Worm (Caenorhabditis elegans) whole organism, L3 larva: ENCODE results near the gene spds-1.

ENCODE experiments used
- R02D3.7 ChIP-seq: fragments of 150-350 bp; optimal IDR thresholded peaks from 2 replicates; lab custom pipeline; 2014; ENCODE audit warnings: missing biosample characterization, missing genetic modification characterization
- ZK546.5 ChIP-seq: sonication (generic microtip); optimal IDR thresholded peaks from 2 replicates; lab custom pipeline; 2017; ENCODE audit warnings: missing biosample characterization, missing genetic modification characterization
- ceh-16 ChIP-seq: sonication (generic microtip); optimal IDR thresholded peaks from 2 replicates; lab custom pipeline; 2017; ENCODE audit warnings: missing biosample characterization, missing genetic modification characterization
- ceh-82 ChIP-seq: fragments of 150-350 bp; optimal IDR thresholded peaks from 2 replicates; lab custom pipeline; 2014; ENCODE audit warnings: missing biosample characterization, missing genetic modification characterization
- ceh-9 ChIP-seq: sonication (generic microtip); optimal IDR thresholded peaks from 2 replicates; lab custom pipeline; 2018; ENCODE audit warnings: missing biosample characterization, missing genetic modification characterization
- daf-12 ChIP-seq: fragments of 150-350 bp; optimal IDR thresholded peaks from 2 replicates; lab custom pipeline; 2014; ENCODE audit warnings: missing biosample characterization, missing genetic modification reagents, missing genetic modification characterization
- egl-5 ChIP-seq: fragments of 150-350 bp; optimal IDR thresholded peaks from 2 replicates; lab custom pipeline; 2017; ENCODE audit warnings: missing biosample characterization, missing genetic modification reagents, missing genetic modification characterization, inconsistent platforms
- elt-1 ChIP-seq: fragments of 150-350 bp; optimal IDR thresholded peaks from 2 replicates; lab custom pipeline; 2014; ENCODE audit warnings: missing biosample characterization, missing genetic modification characterization
- elt-2 ChIP-seq: sonication (generic microtip); optimal IDR thresholded peaks from 2 replicates; lab custom pipeline; 2016; ENCODE audit warnings: missing genetic modification reagents, mild to moderate bottlenecking, missing genetic modification characterization, missing compliant biosample characterization
- eor-1 ChIP-seq, 2 experiments: fragments of 150-350 bp; optimal IDR thresholded peaks; 2 replicates each; lab custom pipeline; 2014 to 2018; ENCODE audit warnings: missing biosample characterization in 2 of 2, missing genetic modification characterization in 2 of 2
- fkh-2 ChIP-seq: fragments of 150-350 bp; optimal IDR thresholded peaks from 2 replicates; lab custom pipeline; 2014; ENCODE audit warnings: missing biosample characterization, missing genetic modification reagents, missing genetic modification characterization
- fos-1 ChIP-seq: fragments of 150-350 bp; optimal IDR thresholded peaks from 2 replicates; lab custom pipeline; 2014; ENCODE audit warnings: missing biosample characterization, missing genetic modification characterization
- hmg-11 ChIP-seq: sonication (generic microtip); optimal IDR thresholded peaks from 2 replicates; lab custom pipeline; 2016; ENCODE audit warnings: missing genetic modification characterization, missing compliant biosample characterization
- jun-1 ChIP-seq: fragments of 150-350 bp; optimal IDR thresholded peaks from 2 replicates; lab custom pipeline; 2014; ENCODE audit warnings: missing biosample characterization, missing genetic modification reagents, missing genetic modification characterization
- lin-39 ChIP-seq: fragments of 150-350 bp; optimal IDR thresholded peaks from 2 replicates; lab custom pipeline; 2018; ENCODE audit warnings: missing biosample characterization, missing genetic modification reagents, missing genetic modification characterization
- mdl-1 ChIP-seq: fragments of 150-350 bp; optimal IDR thresholded peaks from 2 replicates; lab custom pipeline; 2014; ENCODE audit warnings: missing biosample characterization, missing genetic modification characterization
- nfya-1 ChIP-seq: sonication (generic microtip); optimal IDR thresholded peaks from 2 replicates; lab custom pipeline; 2017; ENCODE audit warnings: missing genetic modification characterization, mild to moderate bottlenecking, missing compliant biosample characterization, antibody characterized with exemption, moderate library complexity; ENCODE audit not compliant: insufficient read depth
- nhr-12 ChIP-seq: fragments of 150-350 bp; optimal IDR thresholded peaks from 2 replicates; lab custom pipeline; 2014; ENCODE audit warnings: missing biosample characterization, missing genetic modification characterization
- nhr-23 ChIP-seq: fragments of 150-350 bp; optimal IDR thresholded peaks from 2 replicates; lab custom pipeline; 2014; ENCODE audit warnings: missing biosample characterization, missing genetic modification reagents, missing genetic modification characterization
- nhr-237 ChIP-seq: fragments of 150-350 bp; optimal IDR thresholded peaks from 2 replicates; lab custom pipeline; 2014; ENCODE audit warnings: missing biosample characterization, missing genetic modification characterization
- nhr-25 ChIP-seq: sonication (generic microtip); optimal IDR thresholded peaks from 2 replicates; lab custom pipeline; 2017; ENCODE audit warnings: missing biosample characterization, missing genetic modification characterization
- nhr-28 ChIP-seq: fragments of 150-350 bp; optimal IDR thresholded peaks from 2 replicates; lab custom pipeline; 2014; ENCODE audit warnings: missing biosample characterization, missing genetic modification characterization
- nhr-43 ChIP-seq: sonication (generic microtip); optimal IDR thresholded peaks from 2 replicates; lab custom pipeline; 2016; ENCODE audit warnings: mild to moderate bottlenecking, missing genetic modification characterization, missing compliant biosample characterization; ENCODE audit not compliant: poor library complexity, severe bottlenecking
- nhr-67 ChIP-seq: fragments of 150-350 bp; optimal IDR thresholded peaks from 2 replicates; lab custom pipeline; 2014; ENCODE audit warnings: missing biosample characterization, missing genetic modification characterization
- nhr-76 ChIP-seq: fragments of 150-350 bp; sonication (generic microtip); optimal IDR thresholded peaks from 5 replicates; lab custom pipeline; 2014; ENCODE audit warnings: missing biosample characterization, missing genetic modification characterization
- nhr-77 ChIP-seq: fragments of 150-350 bp; optimal IDR thresholded peaks from 2 replicates; lab custom pipeline; 2014; ENCODE audit warnings: missing biosample characterization, missing genetic modification characterization
- pqm-1 ChIP-seq: fragments of 150-350 bp; optimal IDR thresholded peaks from 2 replicates; lab custom pipeline; 2017; ENCODE audit warnings: missing biosample characterization, missing genetic modification characterization, inconsistent platforms
- skn-1 ChIP-seq: fragments of 150-350 bp; optimal IDR thresholded peaks from 2 replicates; lab custom pipeline; 2014; ENCODE audit warnings: missing biosample characterization, missing genetic modification characterization
- snpc-4 ChIP-seq: fragments of 150-350 bp; optimal IDR thresholded peaks from 2 replicates; lab custom pipeline; 2014; ENCODE audit warnings: missing biosample characterization, missing genetic modification characterization
- unc-39 ChIP-seq: sonication (generic microtip); optimal IDR thresholded peaks from 4 replicates; lab custom pipeline; 2017; ENCODE audit warnings: missing biosample characterization, missing genetic modification characterization
- zag-1 ChIP-seq: fragments of 150-350 bp; optimal IDR thresholded peaks from 2 replicates; lab custom pipeline; 2014; ENCODE audit warnings: missing biosample characterization, missing genetic modification characterization
- ztf-11 ChIP-seq: fragments of 150-350 bp; optimal IDR thresholded peaks from 2 replicates; lab custom pipeline; 2014; ENCODE audit warnings: missing biosample characterization, missing genetic modification characterization

Gene spds-1

DNA sequence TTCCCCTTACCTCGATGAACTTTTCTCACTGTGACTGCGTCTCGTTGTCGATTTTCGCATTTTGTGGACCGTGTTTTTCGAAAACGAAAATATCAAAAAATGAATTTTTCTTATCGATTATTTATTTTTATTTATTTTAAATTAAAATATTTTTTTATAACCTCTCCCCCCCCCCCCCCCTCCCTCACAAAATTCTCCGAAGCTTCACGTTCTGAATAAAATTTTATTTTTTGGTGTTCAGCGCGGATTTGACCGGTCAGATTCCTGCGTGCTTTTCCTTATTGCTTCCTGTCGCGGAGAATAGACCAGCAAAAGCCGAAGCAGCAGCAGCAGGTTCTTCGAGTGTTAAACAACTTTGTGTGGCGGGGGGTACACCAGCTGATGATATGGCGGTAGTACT, 11.8 kb downstream of the spds-1 start, which contains the start of gene Y46G5A.22:
TSS of gene Y46G5A.22 (minus strand) at position 101 of the 400 bp plus-strand sequence.
- TF ChIP-seq zag-1 (tag; lab: Kevin White, UChicago) (no peak), elt-1 (no peak), R02D3.7 (tag; lab: Kevin White, UChicago) (no peak), pqm-1 (tag; lab: Kevin White, UChicago) (no peak), skn-1 (no peak), ZK546.5 (no peak), elt-2 (tag; lab: Kevin White, UChicago) (no peak), ztf-11 (tag; lab: Kevin White, UChicago) (no peak), nhr-28 (no peak), jun-1 (no peak), mdl-1 (tag; lab: Kevin White, UChicago) (no peak), nhr-12 (tag; lab: Kevin White, UChicago) (no peak), nfya-1 (tag; lab: Kevin White, UChicago) (no peak), ceh-16 (tag; lab: Kevin White, UChicago) (no peak), hmg-11 (tag; lab: Kevin White, UChicago) (no peak)

DNA sequence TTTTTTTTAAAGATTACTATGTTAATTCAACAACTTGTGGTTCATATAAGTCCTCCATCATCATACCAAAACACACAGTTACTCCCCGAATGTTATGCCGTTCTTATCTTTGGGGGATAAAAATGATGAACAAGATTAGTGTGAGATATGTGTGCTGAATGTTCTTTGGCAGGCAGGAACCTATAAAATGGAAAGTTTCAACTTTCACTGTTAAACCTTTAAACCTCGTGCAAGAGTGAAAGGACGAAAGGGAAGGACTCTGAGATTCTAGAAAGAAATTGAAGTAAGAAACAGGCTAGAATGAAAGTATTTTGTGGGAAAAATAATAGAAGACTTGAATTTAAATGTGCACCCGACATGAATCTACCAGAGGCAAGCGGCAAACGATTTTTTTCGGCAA, 13.3 kb downstream of the spds-1 start:
- no peak for TF ChIP-seq nhr-25 (tag; lab: Kevin White, UChicago)

DNA sequence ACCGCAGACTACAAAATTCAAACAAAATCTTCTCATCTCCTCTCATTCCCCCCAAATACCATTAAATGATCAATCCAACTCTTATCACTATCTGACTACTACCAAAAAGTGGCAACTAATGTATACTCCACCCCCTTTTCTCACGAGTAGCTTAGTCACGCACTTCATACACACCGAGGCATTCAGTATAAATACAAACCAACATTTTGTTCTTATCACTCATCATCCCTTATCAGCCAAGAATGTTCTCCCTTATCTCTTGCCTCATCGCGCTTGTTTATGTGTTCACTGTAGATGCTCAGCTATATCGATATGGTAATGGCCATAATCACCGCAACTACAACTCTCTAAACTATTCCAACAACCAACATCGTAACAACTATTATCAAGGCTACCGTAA, 16.7 kb downstream of the spds-1 start, which contains the start of gene Y46G5A.36:
TSS of gene Y46G5A.36 (plus strand) at position 243 of the 400 bp plus-strand sequence.
- TF ChIP-seq nhr-25 (tag; lab: Kevin White, UChicago) (no peak), pqm-1 (tag; lab: Kevin White, UChicago) (peak; percentile 79), elt-2 (tag; lab: Kevin White, UChicago) (peak; percentile 90), R02D3.7 (tag; lab: Kevin White, UChicago) (no peak)

DNA sequence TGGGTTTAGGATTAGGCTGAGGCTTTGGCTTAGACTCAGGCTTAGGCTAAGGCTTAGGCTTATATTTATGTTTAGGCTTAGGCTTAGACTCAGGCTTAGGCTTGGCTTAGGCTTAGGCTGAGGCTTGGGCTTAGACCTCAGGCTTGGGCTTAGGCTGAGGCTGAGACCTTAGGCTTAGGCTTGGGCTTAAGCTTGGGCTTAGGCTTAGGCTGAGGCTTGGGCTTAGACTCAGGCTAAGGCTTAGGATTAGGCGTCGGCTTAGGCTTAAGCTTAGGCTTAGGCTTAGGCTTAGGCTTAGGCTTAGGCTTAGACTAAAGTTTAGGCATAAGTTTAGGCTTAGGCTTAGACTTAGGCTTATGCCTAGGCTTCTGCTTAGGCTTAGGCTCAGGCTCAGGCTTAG, 17.8 kb downstream of the spds-1 start:
- TF ChIP-seq fkh-2 (tag; lab: Kevin White, UChicago): no peak
- TF ChIP-seq nhr-77 (tag; lab: Kevin White, UChicago): no peak
- TF ChIP-seq nhr-237 (tag; lab: Kevin White, UChicago): no peak
- no peak for TF ChIP-seq nhr-28
- TF ChIP-seq eor-1 (tag; optimal IDR thresholded peaks at IDR 0.05; lab: Kevin White, UChicago): no peak
- TF ChIP-seq, all 47 proteins: peak for 0

DNA sequence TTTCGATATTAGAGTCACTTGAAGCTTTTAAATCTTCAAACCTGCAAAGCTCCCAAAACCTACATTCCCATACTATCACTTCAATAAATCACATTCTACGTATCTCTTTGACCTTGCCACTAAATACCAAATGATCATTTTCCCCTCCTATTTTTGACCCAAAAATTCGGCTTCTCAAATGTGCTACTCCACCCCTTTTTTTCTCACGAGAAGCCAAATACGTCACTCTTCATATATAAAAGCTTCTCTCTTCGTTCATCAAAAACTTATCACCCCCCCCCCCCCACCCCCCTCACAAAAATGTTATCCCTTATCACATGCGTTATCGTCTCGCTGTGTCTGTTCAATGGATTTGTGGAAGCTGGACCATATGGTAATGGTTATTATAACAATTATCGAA, 20.1 kb downstream of the spds-1 start, which contains the start of gene Y46G5A.38:
TSS of gene Y46G5A.38 (plus strand) at position 301 of the 400 bp plus-strand sequence.
- TF ChIP-seq nhr-76: no peak
- TF ChIP-seq fkh-2 (tag; lab: Kevin White, UChicago): no peak
- no peak for TF ChIP-seq unc-39 (tag; lab: Kevin White, UChicago)
- TF ChIP-seq nhr-43 (tag; lab: Kevin White, UChicago): no peak
- TF ChIP-seq ceh-9: no peak
- TF ChIP-seq nhr-23 (tag; lab: Kevin White, UChicago): no peak
- TF ChIP-seq lin-39 (tag; lab: Kevin White, UChicago): no peak
- TF ChIP-seq ceh-82 (tag; lab: Kevin White, UChicago): no peak

DNA sequence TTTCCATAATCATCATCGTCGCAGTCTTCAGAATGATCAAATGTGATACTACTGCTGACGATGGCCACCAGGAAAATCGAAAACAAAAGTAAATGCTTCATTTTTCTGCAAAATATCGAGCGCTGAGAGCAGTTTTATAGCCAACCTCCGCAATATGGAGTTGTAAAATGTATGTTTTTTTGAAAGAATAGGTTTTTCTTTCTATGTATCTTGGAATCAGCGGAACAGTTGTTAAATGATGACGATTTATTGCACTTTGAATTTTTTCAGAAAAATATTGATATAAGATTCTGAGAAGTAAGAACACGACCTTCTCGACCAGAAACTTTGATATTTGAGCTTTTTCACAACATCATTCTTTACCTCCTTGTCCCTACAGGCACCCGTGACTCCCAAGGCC, 22.2 kb downstream of the spds-1 start, which contains the start of gene Y46G5A.23:
TSS of gene Y46G5A.23 (minus strand) at position 101 of the 400 bp plus-strand sequence.
- no peak for TF ChIP-seq fkh-2 (tag; lab: Kevin White, UChicago)
- TF ChIP-seq fos-1: no peak
- no peak for TF ChIP-seq nhr-67 (tag; lab: Kevin White, UChicago)
- no peak for TF ChIP-seq ceh-9
- no peak for TF ChIP-seq snpc-4 (tag; lab: Kevin White, UChicago)
- TF ChIP-seq elt-1: no peak
- TF ChIP-seq zag-1 (tag; lab: Kevin White, UChicago): no peak
- no peak for TF ChIP-seq jun-1
- TF ChIP-seq egl-5 (tag; lab: Kevin White, UChicago): no peak
- TF ChIP-seq daf-12 (tag; lab: Kevin White, UChicago): no peak
